Worm (Caenorhabditis elegans) whole organism, L1 larva: ENCODE results near the gene Y82E9BR.17.

ENCODE experiments used
- ama-1 ChIP-seq: fragments of 150-350 bp; optimal IDR thresholded peaks from 2 replicates; lab custom pipeline; 2014
- ceh-82 ChIP-seq, 3 experiments: fragments of 150-350 bp in 1 of 3; sonication (generic microtip) in 2 of 3; optimal IDR thresholded peaks; 2 replicates each; lab custom pipeline; 2014 to 2017; ENCODE audit warnings: missing biosample characterization in 3 of 3, missing genetic modification characterization in 3 of 3
- efl-1 ChIP-seq, 4 experiments: fragments of 150-350 bp; optimal IDR thresholded peaks in 3 of 4; peaks in 1 of 4; 1 replicate in 1 of 4; 2 replicates in 3 of 4; lab custom pipeline; 2014; ENCODE audit warnings: missing biosample characterization in 2 of 4, missing genetic modification characterization in 2 of 4, missing genetic modification reagents in 2 of 4
- egl-13 ChIP-seq: sonication (generic microtip); optimal IDR thresholded peaks from 2 replicates; lab custom pipeline; 2016; ENCODE audit warnings: missing genotype, missing genetic modification reagents, missing genetic modification characterization, missing compliant biosample characterization
- fkh-10 ChIP-seq: sonication (generic microtip); optimal IDR thresholded peaks from 2 replicates; lab custom pipeline; 2017; ENCODE audit warnings: missing biosample characterization, missing genetic modification reagents, missing genetic modification characterization
- lsy-2 ChIP-seq, 2 experiments: fragments of 150-350 bp; optimal IDR thresholded peaks; 2 replicates each; lab custom pipeline; 2014; ENCODE audit warnings: missing biosample characterization in 2 of 2, missing genetic modification characterization in 2 of 2
- mdl-1 ChIP-seq, 2 experiments: fragments of 150-350 bp; optimal IDR thresholded peaks; 2 replicates each; lab custom pipeline; 2014 to 2017; ENCODE audit warnings: missing biosample characterization in 2 of 2, missing genetic modification characterization in 2 of 2, inconsistent platforms in 1 of 2
- mef-2 ChIP-seq: fragments of 150-350 bp; optimal IDR thresholded peaks from 2 replicates; lab custom pipeline; 2014; ENCODE audit warnings: missing biosample characterization, missing genetic modification characterization
- nhr-19 ChIP-seq: fragments of 200-800 bp; sonication (Bioruptor generic); conservative IDR thresholded peaks from 2 replicates; pipeline ENCODE4 v1.3.6; 2022; ENCODE audit warnings: missing genetic modification characterization, missing compliant biosample characterization
- nhr-28 ChIP-seq: fragments of 150-350 bp; optimal IDR thresholded peaks from 2 replicates; lab custom pipeline; 2014; ENCODE audit warnings: missing biosample characterization, missing genetic modification characterization
- nhr-77 ChIP-seq: fragments of 150-350 bp; optimal IDR thresholded peaks from 2 replicates; lab custom pipeline; 2014; ENCODE audit warnings: missing biosample characterization, missing genetic modification characterization
- pqm-1 ChIP-seq: sonication (generic microtip); optimal IDR thresholded peaks from 3 replicates; lab custom pipeline; 2017; ENCODE audit warnings: missing biosample characterization, missing genetic modification characterization
- sptf-1 ChIP-seq: fragments of 150-350 bp; optimal IDR thresholded peaks from 2 replicates; lab custom pipeline; 2014; ENCODE audit warnings: missing biosample characterization, missing genetic modification characterization
- ztf-11 ChIP-seq, 2 experiments: sonication (generic microtip); optimal IDR thresholded peaks; 2 replicates each; lab custom pipeline; 2016 to 2017; ENCODE audit warnings: missing genetic modification characterization in 2 of 2, missing biosample characterization in 1 of 2, missing compliant biosample characterization in 1 of 2

DNA sequence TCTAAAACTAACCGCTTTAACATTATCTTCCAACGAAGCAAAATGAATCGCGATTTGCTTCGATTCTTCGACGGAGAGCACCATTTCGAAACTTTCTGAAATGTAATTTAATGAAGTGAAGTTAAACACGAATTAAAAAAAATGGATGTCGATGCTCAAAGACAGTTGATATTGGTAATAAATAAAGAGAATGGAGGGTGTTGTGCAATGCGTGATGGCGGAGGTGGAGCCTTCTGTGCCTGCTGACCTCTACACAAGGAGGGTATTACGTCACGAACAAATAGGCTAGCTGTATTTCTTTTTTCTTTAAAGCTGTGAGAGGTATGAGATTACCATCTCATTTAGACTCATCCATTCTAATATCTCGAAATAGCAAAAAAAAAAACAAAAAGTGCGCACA, at the start of gene Y82E9BR.17:
- TF ChIP-seq lsy-2 (tag; optimal IDR thresholded peaks at IDR 0.05; lab: Kevin White, UChicago) (no peak), efl-1 (optimal IDR thresholded peaks at IDR 0.05; lab: Kevin White, UChicago) (no peak), efl-1 (GFP tag; optimal IDR thresholded peaks at IDR 0.05 in 1 of 2; lab: Kevin White, UChicago) (no peak), nhr-19 (GFP tag; lab: Robert Waterston, UW) (no peak), nhr-28 (tag; lab: Kevin White, UChicago) (no peak), pqm-1 (tag; lab: Kevin White, UChicago) (no peak), mdl-1 (tag; optimal IDR thresholded peaks at IDR 0.05; lab: Kevin White, UChicago) (no peak), ztf-11 (tag; optimal IDR thresholded peaks at IDR 0.05; lab: Kevin White, UChicago) (no peak), egl-13 (tag; lab: Kevin White, UChicago) (no peak), mef-2 (no peak), ceh-82 (tag; optimal IDR thresholded peaks at IDR 0.05; lab: Kevin White, UChicago) (no peak), fkh-10 (GFP tag; lab: Kevin White, UChicago) (no peak), nhr-77 (tag; lab: Kevin White, UChicago) (no peak), ama-1 (lab: Kevin White, UChicago) (no peak), sptf-1 (tag; lab: Kevin White, UChicago) (no peak)
